Worm (Caenorhabditis elegans) whole organism, L2 larva: ENCODE data around the gene fbxb-37.

ENCODE experiments used
- mab-5 ChIP-seq: fragments of 150-350 bp; optimal IDR thresholded peaks from 2 replicates; lab custom pipeline; 2014; ENCODE audit warnings: missing biosample characterization, missing genetic modification characterization
- zag-1 ChIP-seq: fragments of 150-350 bp; optimal IDR thresholded peaks from 2 replicates; lab custom pipeline; 2014; ENCODE audit warnings: missing biosample characterization, missing genetic modification characterization

ce11 chrII:2075513-2075912 lies 18.2 kb downstream of the fbxb-37 start, which contains the start of gene F07E5.8:
- TF ChIP-seq mab-5, result no peak
- TF ChIP-seq zag-1 (tag; lab: Kevin White, UChicago), result no peak
